Worm (Caenorhabditis elegans) whole organism, young adult: ENCODE data around the gene bbln-1.

Experiments
- B0035.1 ChIP-seq: sonication (generic microtip); optimal IDR thresholded peaks from 2 replicates; lab custom pipeline; 2016; ENCODE audit warnings: missing genetic modification characterization, mild to moderate bottlenecking, missing compliant biosample characterization, missing genotype, missing genetic modification reagents
- B0261.1 ChIP-seq: sonication (generic microtip); optimal IDR thresholded peaks from 2 replicates; lab custom pipeline; 2016; ENCODE audit warnings: mild to moderate bottlenecking, missing genetic modification characterization, moderate library complexity, missing compliant biosample characterization
- B0336.3 ChIP-seq: fragments of 200-800 bp; sonication (Bioruptor generic); IDR thresholded peaks from 2 replicates; pipeline ENCODE4 v1.3.6; 2022; ENCODE audit warnings: missing genetic modification characterization, missing compliant biosample characterization
- C06A6.2 ChIP-seq: fragments of 200-800 bp; sonication (Bioruptor generic); conservative IDR thresholded peaks from 2 replicates; pipeline ENCODE4 v1.3.6; 2022; ENCODE audit warnings: missing genetic modification characterization, missing compliant biosample characterization
- F37B4.10 ChIP-seq: fragments of 200-800 bp; sonication (Bioruptor generic); IDR thresholded peaks from 2 replicates; pipeline ENCODE4 v1.3.6; 2022; ENCODE audit warnings: missing genetic modification characterization, missing compliant biosample characterization
- F52B5.7 ChIP-seq: sonication (generic microtip); optimal IDR thresholded peaks from 2 replicates; lab custom pipeline; 2016; ENCODE audit warnings: mild to moderate bottlenecking, missing genetic modification characterization, missing compliant biosample characterization
- F55B11.4 ChIP-seq: sonication (generic microtip); optimal IDR thresholded peaks from 2 replicates; lab custom pipeline; 2016; ENCODE audit warnings: missing compliant biosample characterization, missing genetic modification characterization, borderline replicate concordance; ENCODE audit not compliant: insufficient read depth
- F57C9.4 ChIP-seq: sonication (generic microtip); optimal IDR thresholded peaks from 2 replicates; lab custom pipeline; 2017; ENCODE audit warnings: mild to moderate bottlenecking, missing genetic modification characterization, missing compliant biosample characterization
- K11D2.4 ChIP-seq: fragments of 200-800 bp; sonication (Bioruptor generic); IDR thresholded peaks from 2 replicates; pipeline ENCODE4 v1.3.6; 2022; ENCODE audit warnings: missing genetic modification reagents, missing genetic modification characterization, missing compliant biosample characterization
- T07F8.4 ChIP-seq: sonication (generic microtip); optimal IDR thresholded peaks from 2 replicates; lab custom pipeline; 2016; ENCODE audit warnings: mild to moderate bottlenecking, missing genetic modification characterization, moderate library complexity, missing compliant biosample characterization
- Y53G8AR.9 ChIP-seq: fragments of 200-800 bp; sonication (Bioruptor generic); conservative IDR thresholded peaks from 2 replicates; pipeline ENCODE4 v1.3.6; 2022; ENCODE audit warnings: missing genetic modification reagents, missing genetic modification characterization, missing compliant biosample characterization
- Y67H2A.10 ChIP-seq: fragments of 200-800 bp; sonication (Bioruptor generic); conservative IDR thresholded peaks from 2 replicates; pipeline ENCODE4 v1.3.6; 2022; ENCODE audit warnings: missing genetic modification reagents, missing genetic modification characterization, missing compliant biosample characterization
- Y95B8A.8 ChIP-seq: fragments of 200-800 bp; sonication (Bioruptor generic); IDR thresholded peaks from 2 replicates; pipeline ENCODE4 v1.3.6; 2022; ENCODE audit warnings: missing genetic modification reagents, missing genetic modification characterization, missing compliant biosample characterization
- ZK185.1 ChIP-seq: sonication (generic microtip); optimal IDR thresholded peaks from 2 replicates; lab custom pipeline; 2016; ENCODE audit warnings: mild to moderate bottlenecking, missing genetic modification characterization, missing compliant biosample characterization; ENCODE audit not compliant: poor library complexity, severe bottlenecking
- ama-1 ChIP-seq, 3 experiments: fragments of 150-350 bp in 1 of 3; sonication (generic microtip) in 2 of 3; optimal IDR thresholded peaks; 2 replicates each; lab custom pipeline; 2014 to 2018; ENCODE audit warnings: missing biosample characterization in 2 of 3, missing genetic modification characterization in 2 of 3, missing genetic modification reagents in 2 of 3
- attf-5 ChIP-seq: fragments of 200-800 bp; sonication (Bioruptor generic); optimal IDR thresholded peaks from 2 replicates; lab custom pipeline; 2018; ENCODE audit warnings: mild to moderate bottlenecking, missing genetic modification characterization, missing compliant biosample characterization
- ccch-3 ChIP-seq: fragments of 200-800 bp; sonication (Bioruptor generic); optimal IDR thresholded peaks from 2 replicates; lab custom pipeline; 2018; ENCODE audit warnings: mild to moderate bottlenecking, missing genetic modification characterization, missing compliant biosample characterization
- cebp-2 ChIP-seq: fragments of 200-800 bp; sonication (Bioruptor generic); IDR thresholded peaks from 2 replicates; pipeline ENCODE4 v1.3.6; 2022; ENCODE audit warnings: missing genetic modification characterization, missing compliant biosample characterization
- ceh-40 ChIP-seq: fragments of 200-800 bp; sonication (Bioruptor generic); IDR thresholded peaks from 2 replicates; pipeline ENCODE4 v1.3.6; 2022; ENCODE audit warnings: missing genetic modification characterization, missing compliant biosample characterization
- ceh-91 ChIP-seq: fragments of 200-800 bp; sonication (Bioruptor generic); IDR thresholded peaks from 2 replicates; pipeline ENCODE4 v1.3.6; 2022; ENCODE audit warnings: missing genetic modification reagents, missing genetic modification characterization, missing compliant biosample characterization
- chd-7 ChIP-seq: sonication (generic microtip); optimal IDR thresholded peaks from 2 replicates; lab custom pipeline; 2016; ENCODE audit warnings: mild to moderate bottlenecking, missing genetic modification characterization, moderate library complexity, missing compliant biosample characterization
- die-1 ChIP-seq: sonication (generic microtip); optimal IDR thresholded peaks from 2 replicates; lab custom pipeline; 2016; ENCODE audit warnings: missing genotype, mild to moderate bottlenecking, missing genetic modification characterization, missing compliant biosample characterization
- ets-4 ChIP-seq: fragments of 200-800 bp; sonication (Bioruptor generic); optimal IDR thresholded peaks from 2 replicates; lab custom pipeline; 2018; ENCODE audit warnings: mild to moderate bottlenecking, missing genetic modification characterization, missing compliant biosample characterization
- gei-17 ChIP-seq: fragments of 200-800 bp; sonication (Bioruptor generic); optimal IDR thresholded peaks from 2 replicates; lab custom pipeline; 2018; ENCODE audit warnings: mild to moderate bottlenecking, missing genetic modification characterization, missing compliant biosample characterization
- hlh-26 ChIP-seq: fragments of 200-800 bp; sonication (Bioruptor generic); conservative IDR thresholded peaks from 2 replicates; pipeline ENCODE4 v1.3.6; 2022; ENCODE audit warnings: missing genetic modification reagents, missing genetic modification characterization, missing compliant biosample characterization
- hmg-20 ChIP-seq: fragments of 200-800 bp; sonication (Bioruptor generic); IDR thresholded peaks from 2 replicates; pipeline ENCODE4 v1.3.6; 2022; ENCODE audit warnings: missing genetic modification reagents, missing genetic modification characterization, missing compliant biosample characterization
- lag-1 ChIP-seq: fragments of 200-800 bp; sonication (Bioruptor generic); IDR thresholded peaks from 2 replicates; pipeline ENCODE4 v1.3.6; 2022; ENCODE audit warnings: missing genetic modification reagents, missing genetic modification characterization, missing compliant biosample characterization
- let-607 ChIP-seq, 2 experiments: fragments of 200-800 bp in 1 of 2; sonication (Bioruptor generic) in 1 of 2; sonication (generic microtip) in 1 of 2; optimal IDR thresholded peaks; 2 replicates each; lab custom pipeline; 2016 to 2018; ENCODE audit warnings: mild to moderate bottlenecking in 2 of 2, missing compliant biosample characterization in 2 of 2, missing genetic modification characterization in 2 of 2, moderate library complexity in 2 of 2, missing genotype in 1 of 2
- lin-35 ChIP-seq, 3 experiments: fragments of 150-350 bp in 2 of 3; sonication (generic microtip) in 1 of 3; optimal IDR thresholded peaks; 2 replicates each; lab custom pipeline; 2014 to 2018; ENCODE audit warnings: missing biosample characterization in 3 of 3, missing genetic modification characterization in 3 of 3, missing genetic modification reagents in 3 of 3
- lin-40 ChIP-seq: sonication (generic microtip); optimal IDR thresholded peaks from 2 replicates; lab custom pipeline; 2016; ENCODE audit warnings: missing genetic modification characterization, mild to moderate bottlenecking, missing compliant biosample characterization, missing genotype, missing genetic modification reagents
- lir-1 ChIP-seq: fragments of 200-800 bp; sonication (Bioruptor generic); conservative IDR thresholded peaks from 2 replicates; pipeline ENCODE4 v1.3.6; 2022; ENCODE audit warnings: missing genetic modification reagents, missing genetic modification characterization, missing compliant biosample characterization
- madf-10 ChIP-seq: sonication (generic microtip); optimal IDR thresholded peaks from 2 replicates; lab custom pipeline; 2016; ENCODE audit warnings: mild to moderate bottlenecking, missing genetic modification characterization, missing compliant biosample characterization
- madf-6 ChIP-seq: fragments of 200-800 bp; sonication (Bioruptor generic); IDR thresholded peaks from 2 replicates; pipeline ENCODE4 v1.3.6; 2022; ENCODE audit warnings: missing genetic modification reagents, missing genetic modification characterization, missing compliant biosample characterization
- madf-8 ChIP-seq: fragments of 200-800 bp; sonication (Bioruptor generic); conservative IDR thresholded peaks from 2 replicates; pipeline ENCODE4 v1.3.6; 2022; ENCODE audit warnings: missing genetic modification reagents, missing genetic modification characterization, missing compliant biosample characterization
- mxl-1 ChIP-seq: sonication (generic microtip); optimal IDR thresholded peaks from 2 replicates; lab custom pipeline; 2016; ENCODE audit warnings: missing genetic modification characterization, missing compliant biosample characterization
- nfyb-1 ChIP-seq: fragments of 200-800 bp; sonication (Bioruptor generic); IDR thresholded peaks from 2 replicates; pipeline ENCODE4 v1.3.6; 2022; ENCODE audit warnings: missing genetic modification reagents, missing genetic modification characterization, missing compliant biosample characterization
- nhr-27 ChIP-seq: fragments of 200-800 bp; sonication (Bioruptor generic); optimal IDR thresholded peaks from 2 replicates; lab custom pipeline; 2018; ENCODE audit warnings: mild to moderate bottlenecking, missing genetic modification characterization, moderate library complexity, missing compliant biosample characterization
- pbrm-1 ChIP-seq: fragments of 200-800 bp; sonication (Bioruptor generic); IDR thresholded peaks from 2 replicates; pipeline ENCODE4 v1.3.6; 2022; ENCODE audit warnings: missing genetic modification reagents, missing genetic modification characterization, missing compliant biosample characterization
- pha-4 ChIP-seq: fragments of 150-350 bp; sonication (generic microtip); optimal IDR thresholded peaks from 2 replicates; lab custom pipeline; 2014; ENCODE audit warnings: missing biosample characterization, missing genetic modification reagents, missing genetic modification characterization
- repo-1 ChIP-seq: sonication (generic microtip); optimal IDR thresholded peaks from 2 replicates; lab custom pipeline; 2017; ENCODE audit warnings: mild to moderate bottlenecking, missing genetic modification characterization, missing compliant biosample characterization
- snpc-1.1 ChIP-seq: sonication (generic microtip); optimal IDR thresholded peaks from 2 replicates; lab custom pipeline; 2017; ENCODE audit warnings: missing genetic modification characterization, mild to moderate bottlenecking, missing compliant biosample characterization, antibody characterized with exemption, moderate library complexity, missing genotype, missing genetic modification reagents; ENCODE audit not compliant: insufficient read depth
- snpc-1.3 ChIP-seq: sonication (generic microtip); optimal IDR thresholded peaks from 2 replicates; lab custom pipeline; 2017; ENCODE audit warnings: missing genetic modification characterization, mild to moderate bottlenecking, missing compliant biosample characterization, antibody characterized with exemption, moderate library complexity, missing genotype, missing genetic modification reagents; ENCODE audit not compliant: insufficient read depth
- snpc-3.4 ChIP-seq: sonication (generic microtip); optimal IDR thresholded peaks from 2 replicates; lab custom pipeline; 2017; ENCODE audit warnings: missing genetic modification characterization, mild to moderate bottlenecking, missing compliant biosample characterization, antibody characterized with exemption, moderate library complexity, missing genotype, missing genetic modification reagents
- snpc-4 ChIP-seq, 5 experiments: fragments of 150-350 bp in 1 of 5; sonication (generic microtip) in 4 of 5; optimal IDR thresholded peaks; 2 replicates each; lab custom pipeline; 2014 to 2018; ENCODE audit warnings: missing genetic modification characterization in 5 of 5, missing biosample characterization in 3 of 5, antibody characterized with exemption in 2 of 5, mild to moderate bottlenecking in 2 of 5, missing compliant biosample characterization in 2 of 5, missing genotype in 2 of 5, moderate library complexity in 2 of 5, missing genetic modification reagents in 1 of 5
- somi-1 ChIP-seq: fragments of 200-800 bp; sonication (Bioruptor generic); optimal IDR thresholded peaks from 2 replicates; lab custom pipeline; 2018; ENCODE audit warnings: mild to moderate bottlenecking, missing genetic modification characterization, missing compliant biosample characterization
- ztf-22 ChIP-seq: fragments of 200-800 bp; sonication (Bioruptor generic); optimal IDR thresholded peaks from 2 replicates; lab custom pipeline; 2018; ENCODE audit warnings: mild to moderate bottlenecking, missing genetic modification characterization, moderate library complexity, missing compliant biosample characterization
- ztf-28 ChIP-seq: fragments of 200-800 bp; sonication (Bioruptor generic); IDR thresholded peaks from 2 replicates; pipeline ENCODE4 v1.3.6; 2022; ENCODE audit warnings: missing genetic modification reagents, missing genetic modification characterization, missing compliant biosample characterization

The bbln-1 gene

DNA sequence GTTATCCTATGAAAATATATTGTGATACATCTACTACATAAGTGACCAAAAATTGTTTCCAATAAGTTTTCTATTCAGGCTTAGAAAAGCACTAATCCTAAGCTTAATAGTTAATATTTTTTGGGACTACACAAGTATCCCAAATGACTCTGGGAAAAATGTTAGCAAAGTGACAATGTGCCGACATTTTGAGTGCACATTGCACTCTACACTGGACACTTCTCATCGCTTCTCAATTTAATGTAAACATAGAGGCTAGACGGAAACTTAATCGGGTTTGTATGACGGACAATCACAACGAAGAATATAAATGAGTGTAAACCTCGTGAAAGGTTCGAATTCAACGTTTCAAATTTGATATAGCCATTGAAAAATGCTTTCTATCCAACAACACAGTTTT is 40.6 kb downstream of the bbln-1 start (continued):
- TF ChIP-seq lag-1 (no peak), nfyb-1 (GFP tag; lab: Robert Waterston, UW) (no peak; the same call in 1 of the 2 replicates), lin-40 (tag; lab: Kevin White, UChicago) (peak; percentile 55), F55B11.4 (no peak), lin-35 (GFP tag; optimal IDR thresholded peaks at IDR 0.05; lab: Kevin White, UChicago) (peak in 1 of 3 experiments; percentile 83), mxl-1 (no peak), ama-1 (optimal IDR thresholded peaks at IDR 0.05; lab: Kevin White, UChicago) (peak; percentile 95), ama-1 (GFP tag; optimal IDR thresholded peaks at IDR 0.05; lab: Kevin White, UChicago) (peak in 1 of 2 experiments; percentile 36), snpc-1.1 (tag; lab: Kevin White, UChicago) (no peak), B0035.1 (tag; lab: Kevin White, UChicago) (peak; percentile 25), snpc-3.4 (tag; lab: Kevin White, UChicago) (no peak), attf-5 (GFP tag; lab: Kevin White, UChicago) (no peak), ccch-3 (no peak), Y67H2A.10 (GFP tag; lab: Robert Waterston, UW) (no peak), gei-17 (peak; percentile 43), pbrm-1 (no peak), madf-6 (no peak), cebp-2 (GFP tag; lab: Robert Waterston, UW) (no peak), Y53G8AR.9 (GFP tag; lab: Robert Waterston, UW) (peak; percentile 49; the same call in 1 of the 2 replicates), ceh-91 (GFP tag; lab: Robert Waterston, UW) (no peak), lir-1 (no peak), nhr-27 (tag; lab: Kevin White, UChicago) (no peak), repo-1 (tag; lab: Kevin White, UChicago) (peak; percentile 80), ets-4 (GFP tag; lab: Kevin White, UChicago) (no peak), hmg-20 (GFP tag; lab: Robert Waterston, UW) (no peak), Y95B8A.8 (no peak), somi-1 (GFP tag; lab: Kevin White, UChicago) (peak; percentile 57), madf-10 (tag; lab: Kevin White, UChicago) (peak; percentile 19), ztf-22 (no peak), snpc-4 (GFP tag; optimal IDR thresholded peaks at IDR 0.05; lab: Kevin White, UChicago) (no peak), snpc-4 (tag; optimal IDR thresholded peaks at IDR 0.05; lab: Kevin White, UChicago) (peak in 1 of 4 experiments; percentile 37), madf-8 (GFP tag; lab: Robert Waterston, UW) (no peak), B0336.3 (no peak; the same call in 1 of the 2 replicates), ztf-28 (GFP tag; lab: Robert Waterston, UW) (no peak), F57C9.4 (tag; lab: Kevin White, UChicago) (no peak), let-607 (tag; optimal IDR thresholded peaks at IDR 0.05; lab: Kevin White, UChicago) (no peak), chd-7 (tag; lab: Kevin White, UChicago) (no peak), pha-4 (tag; lab: Kevin White, UChicago) (no peak), hlh-26 (GFP tag; lab: Robert Waterston, UW) (no peak), ceh-40 (GFP tag; lab: Robert Waterston, UW) (no peak), T07F8.4 (tag; lab: Kevin White, UChicago) (no peak), F37B4.10 (GFP tag; lab: Robert Waterston, UW) (no peak), snpc-1.3 (tag; lab: Kevin White, UChicago) (peak; percentile 2), C06A6.2 (peak; percentile 54), B0261.1 (tag; lab: Kevin White, UChicago) (no peak), F52B5.7 (tag; lab: Kevin White, UChicago) (no peak), K11D2.4 (peak; percentile 64; the same call in 1 of the 2 replicates), die-1 (no peak), ZK185.1 (tag; lab: Kevin White, UChicago) (peak; percentile 64)
